Fruit fly (Drosophila melanogaster): ENCODE data around the gene CG43938.

dm6 chr3L:21121353-21121752 lies at the start of gene CG43938:
- no peak for TF ChIP-seq h (optimal IDR thresholded peaks at IDR 0.05)
- no peak for TF ChIP-seq insv (optimal IDR thresholded peaks at IDR 0.05)
- no peak for TF ChIP-seq ttk (optimal IDR thresholded peaks at IDR 0.05)
